Worm (Caenorhabditis elegans) whole organism, young adult: ENCODE data around the gene W02B3.4.

Experiments used
- F37B4.10 ChIP-seq: fragments of 200-800 bp; sonication (Bioruptor generic); IDR thresholded peaks from 2 replicates; pipeline ENCODE4 v1.3.6; 2022; ENCODE audit warnings: missing genetic modification characterization, missing compliant biosample characterization
- F55B11.4 ChIP-seq: sonication (generic microtip); optimal IDR thresholded peaks from 2 replicates; lab custom pipeline; 2016; ENCODE audit warnings: missing compliant biosample characterization, missing genetic modification characterization, borderline replicate concordance; ENCODE audit not compliant: insufficient read depth
- Y53F4B.3 ChIP-seq: fragments of 200-800 bp; sonication (Bioruptor generic); IDR thresholded peaks from 2 replicates; pipeline ENCODE4 v1.3.6; 2022; ENCODE audit warnings: missing genetic modification reagents, missing genetic modification characterization, missing compliant biosample characterization
- attf-5 ChIP-seq: fragments of 200-800 bp; sonication (Bioruptor generic); optimal IDR thresholded peaks from 2 replicates; lab custom pipeline; 2018; ENCODE audit warnings: mild to moderate bottlenecking, missing genetic modification characterization, missing compliant biosample characterization
- lin-35 ChIP-seq, 3 experiments: fragments of 150-350 bp in 2 of 3; sonication (generic microtip) in 1 of 3; optimal IDR thresholded peaks; 2 replicates each; lab custom pipeline; 2014 to 2018; ENCODE audit warnings: missing biosample characterization in 3 of 3, missing genetic modification characterization in 3 of 3, missing genetic modification reagents in 3 of 3
- mel-28 ChIP-seq: sonication (generic microtip); optimal IDR thresholded peaks from 2 replicates; lab custom pipeline; 2016; ENCODE audit warnings: borderline replicate concordance, mild to moderate bottlenecking, missing genetic modification characterization, missing compliant biosample characterization
- snpc-4 ChIP-seq, 5 experiments: fragments of 150-350 bp in 1 of 5; sonication (generic microtip) in 4 of 5; optimal IDR thresholded peaks; 2 replicates each; lab custom pipeline; 2014 to 2018; ENCODE audit warnings: missing genetic modification characterization in 5 of 5, missing biosample characterization in 3 of 5, antibody characterized with exemption in 2 of 5, mild to moderate bottlenecking in 2 of 5, missing compliant biosample characterization in 2 of 5, missing genotype in 2 of 5, moderate library complexity in 2 of 5, missing genetic modification reagents in 1 of 5
- unc-130 ChIP-seq: sonication (generic microtip); optimal IDR thresholded peaks from 2 replicates; lab custom pipeline; 2016; ENCODE audit warnings: missing genetic modification reagents, missing genetic modification characterization, missing compliant biosample characterization

ce11 chrIII:683318-683717 lies at the start of gene W02B3.4:
- TF ChIP-seq F55B11.4 (tag; lab: Kevin White, UChicago) (no peak), unc-130 (no peak), Y53F4B.3 (no peak), snpc-4 (GFP tag; optimal IDR thresholded peaks at IDR 0.05; lab: Kevin White, UChicago) (no peak), snpc-4 (tag; optimal IDR thresholded peaks at IDR 0.05; lab: Kevin White, UChicago) (no peak), F37B4.10 (GFP tag; lab: Robert Waterston, UW) (no peak), lin-35 (GFP tag; optimal IDR thresholded peaks at IDR 0.05; lab: Kevin White, UChicago) (no peak), attf-5 (GFP tag; lab: Kevin White, UChicago) (no peak), mel-28 (tag; lab: Kevin White, UChicago) (no peak)
